Fruit fly (Drosophila melanogaster) whole organism, adult: ENCODE results near the gene Bicra.

Source experiments
- CG11617 ChIP-seq: fragments of 200-800 bp; sonication (Bioruptor generic); optimal IDR thresholded peaks from 2 replicates; lab custom pipeline; 2017; ENCODE audit warnings: mild to moderate bottlenecking, missing biosample characterization, missing genetic modification reagents, missing genetic modification characterization
- CG12768 ChIP-seq: fragments of 200-800 bp; sonication (Bioruptor generic); optimal IDR thresholded peaks from 2 replicates; lab custom pipeline; 2017; ENCODE audit warnings: missing biosample characterization, missing genetic modification characterization, mild to moderate bottlenecking, moderate library complexity, missing genetic modification reagents
- CG14711 ChIP-seq: fragments of 200-800 bp; sonication (Bioruptor generic); optimal IDR thresholded peaks from 2 replicates; lab custom pipeline; 2018; ENCODE audit warnings: missing biosample characterization, mild to moderate bottlenecking, missing genetic modification characterization, moderate library complexity
- CG1620 ChIP-seq: fragments of 200-800 bp; sonication (Bioruptor generic); optimal IDR thresholded peaks from 2 replicates; lab custom pipeline; 2016; ENCODE audit warnings: missing biosample characterization, missing genetic modification characterization
- CG33017 ChIP-seq: fragments of 200-800 bp; sonication (Bioruptor generic); optimal IDR thresholded peaks from 2 replicates; lab custom pipeline; 2018; ENCODE audit warnings: missing biosample characterization, mild to moderate bottlenecking, missing genetic modification characterization, moderate library complexity
- CG5204 ChIP-seq: fragments of 200-800 bp; sonication (Bioruptor generic); optimal IDR thresholded peaks from 2 replicates; lab custom pipeline; 2016; ENCODE audit warnings: missing biosample characterization, missing genetic modification characterization
- CG7045 ChIP-seq: fragments of 200-800 bp; sonication (Bioruptor generic); optimal IDR thresholded peaks from 2 replicates; lab custom pipeline; 2017; ENCODE audit warnings: missing biosample characterization, mild to moderate bottlenecking, missing genetic modification characterization
- CG7101 ChIP-seq: fragments of 200-800 bp; sonication (Bioruptor generic); optimal IDR thresholded peaks from 2 replicates; lab custom pipeline; 2018; ENCODE audit warnings: missing biosample characterization, mild to moderate bottlenecking, missing genetic modification characterization, moderate library complexity
- Clk ChIP-seq: fragments of 200-800 bp; sonication (Bioruptor generic); optimal IDR thresholded peaks from 2 replicates; lab custom pipeline; 2017; ENCODE audit warnings: missing biosample characterization, missing genetic modification characterization
- Crg-1 ChIP-seq: fragments of 200-800 bp; sonication (Bioruptor generic); optimal IDR thresholded peaks from 2 replicates; lab custom pipeline; 2016; ENCODE audit warnings: missing biosample characterization, missing genetic modification characterization
- Hr96 ChIP-seq: fragments of 200-800 bp; sonication (Bioruptor generic); optimal IDR thresholded peaks from 2 replicates; lab custom pipeline; 2016; ENCODE audit warnings: missing biosample characterization, missing genetic modification characterization
- Mnt ChIP-seq: fragments of 200-800 bp; sonication (Bioruptor generic); optimal IDR thresholded peaks from 2 replicates; lab custom pipeline; 2016; ENCODE audit warnings: missing biosample characterization, mild to moderate bottlenecking, missing genetic modification characterization
- bab1 ChIP-seq: fragments of 200-800 bp; sonication (Bioruptor generic); optimal IDR thresholded peaks from 3 replicates; lab custom pipeline; 2019; ENCODE audit warnings: missing biosample characterization, mild to moderate bottlenecking, missing genetic modification characterization, moderate library complexity
- cic ChIP-seq: fragments of 200-800 bp; sonication (Bioruptor generic); optimal IDR thresholded peaks from 2 replicates; lab custom pipeline; 2017; ENCODE audit warnings: missing biosample characterization, mild to moderate bottlenecking, missing genetic modification characterization, moderate library complexity
- cnc ChIP-seq, 2 experiments: fragments of >200 bp; optimal IDR thresholded peaks; 2 replicates each; lab custom pipeline; 2017
- kay ChIP-seq: fragments of 200-800 bp; sonication (Bioruptor generic); peaks from one replicate; lab custom pipeline; 2016; ENCODE audit warnings: missing biosample characterization, missing genetic modification characterization, borderline replicate concordance
- ovo ChIP-seq: fragments of 200-800 bp; sonication (Bioruptor generic); optimal IDR thresholded peaks from 2 replicates; lab custom pipeline; 2016; ENCODE audit warnings: missing biosample characterization, missing genetic modification characterization
- pad ChIP-seq: fragments of 200-800 bp; sonication (Bioruptor generic); optimal IDR thresholded peaks from 3 replicates; lab custom pipeline; 2017; ENCODE audit warnings: missing biosample characterization, missing genetic modification characterization, mild to moderate bottlenecking, moderate library complexity, missing genetic modification reagents
- tj ChIP-seq: fragments of 200-800 bp; sonication (Bioruptor generic); optimal IDR thresholded peaks from 3 replicates; lab custom pipeline; 2017; ENCODE audit warnings: missing biosample characterization, mild to moderate bottlenecking, missing genetic modification characterization, moderate library complexity
- toe ChIP-seq: fragments of 200-800 bp; sonication (Bioruptor generic); optimal IDR thresholded peaks from 2 replicates; lab custom pipeline; 2016; ENCODE audit warnings: missing biosample characterization, missing genetic modification characterization

Bicra gene

DNA sequence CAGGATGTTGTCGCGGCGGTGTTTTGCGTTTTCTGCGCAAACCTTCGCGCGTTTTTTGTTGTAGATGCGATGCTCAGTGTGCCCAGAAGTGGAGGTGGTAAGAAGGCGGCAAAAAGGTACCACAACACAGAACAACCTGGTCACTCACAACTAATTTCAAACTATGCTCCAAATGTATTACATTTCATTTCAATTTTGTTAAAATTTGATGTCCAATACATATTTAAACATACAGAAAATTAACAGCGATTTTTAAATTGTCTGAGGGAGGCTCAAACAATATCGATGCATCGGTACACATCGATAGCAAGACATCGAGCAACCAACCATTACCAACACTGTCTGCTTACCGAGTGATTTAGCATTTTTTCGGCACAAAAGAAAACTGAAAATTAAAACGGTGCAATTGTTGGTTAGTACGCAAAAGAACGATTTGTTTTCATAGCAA lies 90.4 kb downstream of the Bicra start, which contains the start of the genes Slbp and Rpn2:
Slbp (minus strand) TSS at position 70 of the 448 bp plus-strand sequence.
Rpn2 (plus strand) TSS at position 328 of the 448 bp plus-strand sequence.
- TF ChIP-seq ovo, result peak; percentile 6
- peak; percentile 77 for TF ChIP-seq Crg-1 (GFP tag; lab: Kevin White, UChicago)
- TF ChIP-seq Hr96 (GFP tag; lab: Kevin White, UChicago), result peak; percentile 75
- peak; percentile 77 for TF ChIP-seq Mnt (GFP tag; lab: Kevin White, UChicago)
- peak; percentile 72 for TF ChIP-seq pad (GFP tag; lab: Kevin White, UChicago)
- no peak for TF ChIP-seq CG5204 (GFP tag; lab: Kevin White, UChicago)
- peak; percentile 61 for TF ChIP-seq CG11617 (GFP tag; lab: Kevin White, UChicago)
- TF ChIP-seq CG1620 (GFP tag; lab: Kevin White, UChicago), result peak; percentile 62
- TF ChIP-seq CG33017 (tag; lab: Kevin White, UChicago), result peak; percentile 42
- TF ChIP-seq cnc (optimal IDR thresholded peaks at IDR 0.05; lab: Kevin White, UChicago), result peak; percentile 94 to 96
- TF ChIP-seq tj, result peak; percentile 21
- peak; percentile 88 for TF ChIP-seq bab1 (GFP tag; lab: Kevin White, UChicago)
- peak; percentile 73 for TF ChIP-seq CG14711 (tag; lab: Kevin White, UChicago)
- peak; percentile 22 for TF ChIP-seq CG7045 (GFP tag; lab: Kevin White, UChicago)
- TF ChIP-seq kay (GFP tag; lab: Kevin White, UChicago), result no peak
- peak; percentile 74 for TF ChIP-seq CG7101 (tag; lab: Kevin White, UChicago)
- TF ChIP-seq Clk (GFP tag; lab: Kevin White, UChicago), result peak; percentile 61
- peak; percentile 47 for TF ChIP-seq cic (GFP tag; lab: Kevin White, UChicago)
- no peak for TF ChIP-seq toe (GFP tag; lab: Kevin White, UChicago)
- peak; percentile 63 for TF ChIP-seq CG12768 (GFP tag; lab: Kevin White, UChicago)

DNA sequence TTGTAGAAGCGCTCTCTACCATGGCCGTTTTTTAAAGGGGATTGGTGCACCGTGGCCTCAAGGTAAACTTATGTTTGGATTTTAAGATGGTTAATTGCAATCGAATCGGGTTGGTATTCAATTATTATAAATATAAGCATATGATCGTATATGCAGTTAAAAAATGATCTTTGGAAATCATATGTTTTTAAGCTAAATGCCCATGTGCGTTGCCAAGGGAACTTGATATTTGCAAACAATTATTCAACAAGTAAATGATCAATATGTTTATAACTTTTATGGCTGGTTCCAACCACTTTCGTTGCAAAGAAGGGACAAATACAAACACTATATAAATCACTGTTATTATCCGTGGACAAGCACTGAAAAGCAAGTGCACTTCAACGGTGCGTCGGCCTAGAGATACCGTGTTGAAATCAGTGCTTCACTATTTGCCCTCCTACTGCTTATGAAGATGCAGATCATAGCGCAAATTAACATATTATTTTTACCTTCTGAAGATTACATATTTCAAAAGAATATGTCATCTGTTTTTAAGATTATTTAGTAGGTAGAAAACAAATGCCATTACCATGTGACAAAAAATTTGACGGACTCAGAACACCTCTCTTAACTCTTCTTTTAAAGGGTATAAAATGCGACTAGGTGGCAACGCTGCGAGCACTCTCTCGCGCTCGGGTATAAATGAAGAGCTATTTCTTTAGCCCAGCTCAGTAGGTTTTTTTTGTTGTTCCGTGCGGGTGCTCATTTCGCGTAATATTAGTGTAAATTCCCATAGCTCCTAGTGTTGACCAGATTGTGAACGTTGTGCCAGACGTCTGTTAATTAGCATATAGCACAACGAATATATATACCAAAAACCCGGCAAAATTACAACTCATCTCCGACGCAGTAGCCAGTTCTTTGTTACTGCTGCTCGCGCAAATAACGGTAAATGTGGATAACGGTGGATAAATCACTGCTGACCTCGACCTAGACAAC lies 94.9 kb downstream of the Bicra start, which contains the start of gene rdog:
rdog (plus strand) TSS at position 705 of the 981 bp plus-strand sequence.
- no peak for TF ChIP-seq toe (GFP tag; lab: Kevin White, UChicago)
- peak; percentile 86 for TF ChIP-seq CG12768 (GFP tag; lab: Kevin White, UChicago)
- TF ChIP-seq kay (GFP tag; lab: Kevin White, UChicago), result no peak
- TF ChIP-seq ovo, result peak; percentile 97
- TF ChIP-seq CG11617 (GFP tag; lab: Kevin White, UChicago), result peak; percentile 92
- TF ChIP-seq Clk (GFP tag; lab: Kevin White, UChicago), result peak; percentile 53
- TF ChIP-seq bab1 (GFP tag; lab: Kevin White, UChicago), result peak; percentile 80
- TF ChIP-seq CG7101 (tag; lab: Kevin White, UChicago), result peak; percentile 80
- TF ChIP-seq CG14711 (tag; lab: Kevin White, UChicago), result peak; percentile 63
- no peak for TF ChIP-seq CG5204 (GFP tag; lab: Kevin White, UChicago)
- peak in 1 of 2 experiments; percentile 10 for TF ChIP-seq cnc (optimal IDR thresholded peaks at IDR 0.05; lab: Kevin White, UChicago)
- peak; percentile 65 for TF ChIP-seq Crg-1 (GFP tag; lab: Kevin White, UChicago)
- TF ChIP-seq CG33017 (tag; lab: Kevin White, UChicago), result peak; percentile 77
- TF ChIP-seq Hr96 (GFP tag; lab: Kevin White, UChicago), result peak; percentile 89
- peak; percentile 62 for TF ChIP-seq CG1620 (GFP tag; lab: Kevin White, UChicago)
- TF ChIP-seq cic (GFP tag; lab: Kevin White, UChicago), result peak; percentile 74
- peak; percentile 82 for TF ChIP-seq CG7045 (GFP tag; lab: Kevin White, UChicago)
- peak; percentile 59 for TF ChIP-seq tj
- peak; percentile 71 for TF ChIP-seq Mnt (GFP tag; lab: Kevin White, UChicago)
- peak; percentile 73 for TF ChIP-seq pad (GFP tag; lab: Kevin White, UChicago)
